Worm (Caenorhabditis elegans) whole organism, late embryonic: ENCODE measurements around the gene K10B4.1.

Source experiments
- Y22D7AL.16 ChIP-seq: sonication (generic microtip); optimal IDR thresholded peaks from 2 replicates; lab custom pipeline; 2016; ENCODE audit warnings: missing genetic modification characterization, missing compliant biosample characterization
- ama-1 ChIP-seq: fragments of 150-350 bp; optimal IDR thresholded peaks from 2 replicates; lab custom pipeline; 2014
- elt-2 ChIP-seq: sonication (generic microtip); optimal IDR thresholded peaks from 2 replicates; lab custom pipeline; 2016; ENCODE audit warnings: missing genetic modification reagents, missing genetic modification characterization, missing compliant biosample characterization
- fkh-10 ChIP-seq: fragments of 150-350 bp; optimal IDR thresholded peaks from 2 replicates; lab custom pipeline; 2014; ENCODE audit warnings: missing biosample characterization, missing genetic modification reagents, missing genetic modification characterization
- fkh-6 ChIP-seq: sonication (generic microtip); optimal IDR thresholded peaks from 2 replicates; lab custom pipeline; 2016; ENCODE audit warnings: missing genetic modification characterization, missing compliant biosample characterization
- hlh-6 ChIP-seq: sonication (generic microtip); optimal IDR thresholded peaks from 2 replicates; lab custom pipeline; 2016; ENCODE audit warnings: missing genotype, missing genetic modification characterization, missing compliant biosample characterization
- madf-2 ChIP-seq: sonication (generic microtip); optimal IDR thresholded peaks from 2 replicates; lab custom pipeline; 2017; ENCODE audit warnings: missing genetic modification characterization, missing compliant biosample characterization
- nhr-11 ChIP-seq: fragments of 150-350 bp; optimal IDR thresholded peaks from 2 replicates; lab custom pipeline; 2014; ENCODE audit warnings: missing biosample characterization, missing genetic modification characterization
- pat-9 ChIP-seq: fragments of 200-800 bp; sonication (Bioruptor generic); optimal IDR thresholded peaks from 2 replicates; lab custom pipeline; 2018; ENCODE audit warnings: mild to moderate bottlenecking, missing genetic modification characterization, moderate library complexity, missing compliant biosample characterization
- pha-4 ChIP-seq: fragments of 150-350 bp; optimal IDR thresholded peaks from 2 replicates; lab custom pipeline; 2018; ENCODE audit warnings: missing biosample characterization, missing genetic modification reagents, missing genetic modification characterization
- unc-86 ChIP-seq: sonication (generic microtip); optimal IDR thresholded peaks from 2 replicates; lab custom pipeline; 2016; ENCODE audit warnings: missing genetic modification characterization, missing compliant biosample characterization

ce11 chrII:175868-176267 is 40.6 kb downstream of the K10B4.1 start, which contains the start of gene T01D1.3:
- no peak for TF ChIP-seq elt-2 (tag; lab: Kevin White, UChicago)
- no peak for TF ChIP-seq pha-4 (tag; lab: Kevin White, UChicago)
- TF ChIP-seq Y22D7AL.16 (tag; lab: Kevin White, UChicago): no peak
- no peak for TF ChIP-seq unc-86 (tag; lab: Kevin White, UChicago)
- TF ChIP-seq madf-2: no peak
- no peak for TF ChIP-seq hlh-6 (tag; lab: Kevin White, UChicago)
- no peak for TF ChIP-seq fkh-10 (GFP tag; lab: Kevin White, UChicago)
- TF ChIP-seq ama-1 (lab: Kevin White, UChicago): no peak
- TF ChIP-seq nhr-11 (tag; lab: Kevin White, UChicago): no peak
- TF ChIP-seq fkh-6 (tag; lab: Kevin White, UChicago): no peak
- TF ChIP-seq pat-9 (tag; lab: Kevin White, UChicago): no peak
